Fruit fly (Drosophila melanogaster) whole organism, embryonic: ENCODE data around the gene CG6912.

ENCODE experiments used
- Bgb ChIP-seq: fragments of 200-800 bp; sonication (Bioruptor generic); IDR thresholded peaks from 2 replicates; pipeline ENCODE4 v1.3.6; 2022; ENCODE audit warnings: missing biosample characterization, missing genetic modification characterization; ENCODE audit not compliant: partially characterized antibody
- CG10431 ChIP-seq: fragments of 200-800 bp; sonication (Bioruptor generic); optimal IDR thresholded peaks from 3 replicates; lab custom pipeline; 2018; ENCODE audit warnings: missing biosample characterization, mild to moderate bottlenecking, missing genetic modification characterization
- CG10979 ChIP-seq: fragments of 200-800 bp; sonication (Bioruptor generic); optimal IDR thresholded peaks from 2 replicates; lab custom pipeline; 2018; ENCODE audit warnings: missing biosample characterization, mild to moderate bottlenecking, missing genetic modification characterization, moderate library complexity
- CG15269 ChIP-seq: fragments of 200-800 bp; sonication (Bioruptor generic); optimal IDR thresholded peaks from 2 replicates; lab custom pipeline; 2018; ENCODE audit warnings: missing biosample characterization, mild to moderate bottlenecking, missing genetic modification characterization, moderate library complexity
- CG15696 ChIP-seq: fragments of 200-800 bp; sonication (Bioruptor generic); optimal IDR thresholded peaks from 2 replicates; lab custom pipeline; 2019; ENCODE audit warnings: missing biosample characterization, mild to moderate bottlenecking, missing genetic modification characterization, moderate library complexity
- CG16779 ChIP-seq: fragments of 200-800 bp; sonication (Bioruptor generic); IDR thresholded peaks from 2 replicates; pipeline ENCODE4 v1.3.6; 2022; ENCODE audit warnings: missing biosample characterization, missing genetic modification characterization
- CG17802 ChIP-seq: fragments of 200-800 bp; sonication (Bioruptor generic); optimal IDR thresholded peaks from 2 replicates; lab custom pipeline; 2018; ENCODE audit warnings: missing biosample characterization, mild to moderate bottlenecking, missing genetic modification characterization, moderate library complexity
- CG17829 ChIP-seq: fragments of 200-800 bp; optimal IDR thresholded peaks from 2 replicates; lab custom pipeline; 2019; ENCODE audit warnings: missing biosample characterization, mild to moderate bottlenecking, missing genetic modification characterization, moderate library complexity
- CG18599 ChIP-seq: fragments of 200-800 bp; sonication (Bioruptor generic); optimal IDR thresholded peaks from 3 replicates; lab custom pipeline; 2017; ENCODE audit warnings: missing biosample characterization, missing genetic modification characterization, mild to moderate bottlenecking, moderate library complexity, missing genetic modification reagents
- CG2120 ChIP-seq: fragments of 200-800 bp; sonication (Bioruptor generic); optimal IDR thresholded peaks from 3 replicates; lab custom pipeline; 2016; ENCODE audit warnings: missing biosample characterization, missing genetic modification characterization
- CG2678 ChIP-seq: fragments of 200-800 bp; sonication (Bioruptor generic); optimal IDR thresholded peaks from 3 replicates; lab custom pipeline; 2019; ENCODE audit warnings: missing biosample characterization, mild to moderate bottlenecking, missing genetic modification characterization, moderate library complexity
- CG2889 ChIP-seq: fragments of 200-800 bp; sonication (Bioruptor generic); IDR thresholded peaks from 3 replicates; pipeline ENCODE4 v1.3.6; 2022; ENCODE audit warnings: missing biosample characterization, missing genetic modification characterization
- CG3281 ChIP-seq: fragments of 200-800 bp; sonication (Bioruptor generic); optimal IDR thresholded peaks from 3 replicates; lab custom pipeline; 2017; ENCODE audit warnings: missing biosample characterization, mild to moderate bottlenecking, missing genetic modification characterization
- CG43689 ChIP-seq: fragments of 200-800 bp; sonication (Bioruptor generic); IDR thresholded peaks from 2 replicates; pipeline ENCODE4 v1.3.6; 2022; ENCODE audit warnings: missing biosample characterization, missing genetic modification characterization
- CG4404 ChIP-seq: fragments of 200-800 bp; sonication (Bioruptor generic); IDR thresholded peaks from 2 replicates; pipeline ENCODE4 v1.3.6; 2022; ENCODE audit warnings: missing biosample characterization, missing genetic modification characterization
- CG4820 ChIP-seq: fragments of 200-800 bp; sonication (Bioruptor generic); optimal IDR thresholded peaks from 3 replicates; lab custom pipeline; 2016; ENCODE audit warnings: missing biosample characterization, missing genetic modification characterization
- CG5180 ChIP-seq: fragments of 200-800 bp; sonication (Bioruptor generic); optimal IDR thresholded peaks from 3 replicates; lab custom pipeline; 2017; ENCODE audit warnings: missing biosample characterization, missing genetic modification characterization, mild to moderate bottlenecking, moderate library complexity, missing genetic modification reagents
- CG6272 ChIP-seq: fragments of 200-800 bp; sonication (Bioruptor generic); IDR thresholded peaks from 2 replicates; pipeline ENCODE4 v1.3.6; 2022; ENCODE audit warnings: missing biosample characterization, missing genetic modification characterization
- CG7745 ChIP-seq: fragments of 200-800 bp; sonication (Bioruptor generic); optimal IDR thresholded peaks from 2 replicates; lab custom pipeline; 2018; ENCODE audit warnings: missing biosample characterization, mild to moderate bottlenecking, missing genetic modification characterization, moderate library complexity
- CG8281 ChIP-seq: fragments of 200-800 bp; sonication (Bioruptor generic); optimal IDR thresholded peaks from 2 replicates; lab custom pipeline; 2018; ENCODE audit warnings: missing biosample characterization, mild to moderate bottlenecking, missing genetic modification characterization, moderate library complexity
- CG8359 ChIP-seq: fragments of 200-800 bp; sonication (Bioruptor generic); optimal IDR thresholded peaks from 2 replicates; lab custom pipeline; 2017; ENCODE audit warnings: missing biosample characterization, mild to moderate bottlenecking, missing genetic modification characterization, borderline replicate concordance
- Dip2 ChIP-seq: fragments of 200-800 bp; sonication (Bioruptor generic); IDR thresholded peaks from 2 replicates; pipeline ENCODE4 v1.3.6; 2022; ENCODE audit warnings: missing biosample characterization, missing genetic modification characterization
- E2f2 ChIP-seq: fragments of 200-800 bp; sonication (Bioruptor generic); IDR thresholded peaks from 2 replicates; pipeline ENCODE4 v1.3.6; 2022; ENCODE audit warnings: missing biosample characterization, missing genetic modification characterization
- Elba2 ChIP-seq: fragments of 200-800 bp; sonication (Bioruptor generic); optimal IDR thresholded peaks from 3 replicates; lab custom pipeline; 2016; ENCODE audit warnings: missing biosample characterization, missing genetic modification characterization
- Hr78 ChIP-seq, 2 experiments: fragments of 200-800 bp in 1 of 2; fragments of >200 bp in 1 of 2; sonication (Bioruptor generic) in 1 of 2; optimal IDR thresholded peaks; 2 replicates each; lab custom pipeline; 2017 to 2019; ENCODE audit warnings: missing biosample characterization in 2 of 2, missing genetic modification characterization in 2 of 2, mild to moderate bottlenecking in 1 of 2, moderate library complexity in 1 of 2
- Hsf ChIP-seq: fragments of 200-800 bp; sonication (Bioruptor generic); optimal IDR thresholded peaks from 3 replicates; lab custom pipeline; 2016; ENCODE audit warnings: missing biosample characterization, missing genetic modification characterization
- Kr ChIP-seq: fragments of 200-800 bp; sonication (Bioruptor generic); optimal IDR thresholded peaks from 2 replicates; lab custom pipeline; 2017; ENCODE audit warnings: missing biosample characterization, mild to moderate bottlenecking, missing genetic modification characterization
- Lhr ChIP-seq: fragments of 200-800 bp; sonication (Bioruptor generic); optimal IDR thresholded peaks from 3 replicates; lab custom pipeline; 2017; ENCODE audit warnings: mild to moderate bottlenecking, missing biosample characterization, missing genetic modification reagents, missing genetic modification characterization
- Lim3 ChIP-seq: fragments of 200-800 bp; sonication (Bioruptor generic); IDR thresholded peaks from 2 replicates; pipeline ENCODE4 v1.3.6; 2022; ENCODE audit warnings: missing biosample characterization, missing genetic modification characterization
- Myb ChIP-seq: fragments of 200-800 bp; sonication (Bioruptor generic); optimal IDR thresholded peaks from 2 replicates; lab custom pipeline; 2016; ENCODE audit warnings: missing biosample characterization, missing genetic modification characterization
- NC2β ChIP-seq: fragments of 200-800 bp; sonication (Bioruptor generic); optimal IDR thresholded peaks from 2 replicates; lab custom pipeline; 2016; ENCODE audit warnings: missing biosample characterization, missing genetic modification characterization
- Ssrp ChIP-seq: fragments of 200-800 bp; sonication (Bioruptor generic); optimal IDR thresholded peaks from 2 replicates; lab custom pipeline; 2018; ENCODE audit warnings: missing biosample characterization, mild to moderate bottlenecking, missing genetic modification characterization, moderate library complexity
- bcd ChIP-seq: fragments of 200-800 bp; sonication (Bioruptor generic); optimal IDR thresholded peaks from 2 replicates; lab custom pipeline; 2017; ENCODE audit warnings: missing biosample characterization, mild to moderate bottlenecking, missing genetic modification characterization
- bowl ChIP-seq: fragments of 200-800 bp; sonication (Bioruptor generic); IDR thresholded peaks from 2 replicates; pipeline ENCODE4 v1.3.6; 2022; ENCODE audit warnings: missing biosample characterization, missing genetic modification characterization
- chm ChIP-seq: fragments of 200-800 bp; sonication (Bioruptor generic); IDR thresholded peaks from 2 replicates; pipeline ENCODE4 v1.3.6; 2022; ENCODE audit warnings: missing biosample characterization, missing genetic modification characterization
- chn ChIP-seq: fragments of 200-800 bp; sonication (Bioruptor generic); optimal IDR thresholded peaks from 2 replicates; lab custom pipeline; 2016; ENCODE audit warnings: missing biosample characterization, missing genetic modification characterization
- croc ChIP-seq: fragments of 200-800 bp; sonication (Bioruptor generic); conservative IDR thresholded peaks from 3 replicates; pipeline ENCODE4 v1.3.6; 2022; ENCODE audit warnings: missing biosample characterization, missing genetic modification characterization
- dpn ChIP-seq, 2 experiments: fragments of 200-800 bp; sonication (Bioruptor generic); optimal IDR thresholded peaks; 3 replicates each; lab custom pipeline; 2016; ENCODE audit warnings: missing biosample characterization in 2 of 2, missing genetic modification characterization in 2 of 2
- eyg ChIP-seq: fragments of 200-800 bp; sonication (Bioruptor generic); optimal IDR thresholded peaks from 3 replicates; lab custom pipeline; 2016; ENCODE audit warnings: missing biosample characterization, missing genetic modification characterization
- grau ChIP-seq: fragments of 200-800 bp; optimal IDR thresholded peaks from 3 replicates; lab custom pipeline; 2019; ENCODE audit warnings: missing biosample characterization, mild to moderate bottlenecking, missing genetic modification characterization, moderate library complexity
- jigr1 ChIP-seq: fragments of 200-800 bp; sonication (Bioruptor generic); IDR thresholded peaks from 3 replicates; pipeline ENCODE4 v1.3.6; 2022; ENCODE audit warnings: missing biosample characterization, missing genetic modification characterization
- jumu ChIP-seq: fragments of 200-800 bp; sonication (Bioruptor generic); optimal IDR thresholded peaks from 3 replicates; lab custom pipeline; 2016; ENCODE audit warnings: missing biosample characterization, missing genetic modification characterization
- mld ChIP-seq: fragments of 200-800 bp; sonication (Bioruptor generic); IDR thresholded peaks from 3 replicates; pipeline ENCODE4 v1.3.6; 2022; ENCODE audit warnings: missing biosample characterization, missing genetic modification characterization; ENCODE audit not compliant: partially characterized antibody
- onecut ChIP-seq: fragments of 200-800 bp; sonication (Bioruptor generic); IDR thresholded peaks from 2 replicates; pipeline ENCODE4 v1.3.6; 2022; ENCODE audit warnings: missing biosample characterization, missing genetic modification characterization
- ro ChIP-seq: fragments of 200-800 bp; sonication (Bioruptor generic); IDR thresholded peaks from 2 replicates; pipeline ENCODE4 v1.3.6; 2022; ENCODE audit warnings: missing biosample characterization, missing genetic modification characterization
- run ChIP-seq: fragments of 200-800 bp; sonication (Bioruptor generic); optimal IDR thresholded peaks from 3 replicates; lab custom pipeline; 2018; ENCODE audit warnings: missing biosample characterization, mild to moderate bottlenecking, missing genetic modification characterization
- sens-2 ChIP-seq: fragments of 200-800 bp; sonication (Bioruptor generic); IDR thresholded peaks from 2 replicates; pipeline ENCODE4 v1.3.6; 2022; ENCODE audit warnings: missing biosample characterization, missing genetic modification characterization
- sisA ChIP-seq: fragments of 200-800 bp; sonication (Bioruptor generic); IDR thresholded peaks from 2 replicates; pipeline ENCODE4 v1.3.6; 2022; ENCODE audit warnings: missing biosample characterization, missing genetic modification characterization
- sqz ChIP-seq: fragments of 200-800 bp; sonication (Bioruptor generic); optimal IDR thresholded peaks from 3 replicates; lab custom pipeline; 2018; ENCODE audit warnings: missing biosample characterization, mild to moderate bottlenecking, missing genetic modification characterization
- vvl ChIP-seq: fragments of 200-800 bp; sonication (Bioruptor generic); IDR thresholded peaks from 2 replicates; pipeline ENCODE4 v1.3.6; 2022; ENCODE audit warnings: missing biosample characterization, missing genetic modification characterization
- zen ChIP-seq: fragments of 200-800 bp; sonication (Bioruptor generic); optimal IDR thresholded peaks from 3 replicates; lab custom pipeline; 2018; ENCODE audit warnings: missing biosample characterization, mild to moderate bottlenecking, missing genetic modification characterization, moderate library complexity

The CG6912 gene

DNA sequence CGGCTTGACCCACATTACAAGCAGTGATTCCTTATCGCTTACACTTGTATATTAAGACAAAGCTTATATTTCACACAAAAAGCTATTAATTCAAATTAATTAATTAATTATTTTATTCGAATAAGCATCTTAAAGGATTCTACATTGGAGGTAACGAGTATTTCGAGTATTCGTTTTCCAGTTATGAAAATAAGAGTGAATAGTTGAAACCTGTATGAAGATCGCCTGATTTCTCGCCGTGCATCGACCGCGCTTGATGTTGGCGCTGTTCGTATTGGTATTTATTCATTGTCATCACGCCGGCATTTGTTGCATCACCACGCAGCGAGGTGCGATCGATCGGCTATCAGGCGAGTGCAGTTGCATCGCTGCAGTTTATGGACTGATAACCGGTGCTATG is 8.7 kb upstream of the CG6912 start:
- TF ChIP-seq Myb (GFP tag; lab: Kevin White, UChicago) (no peak), vvl (peak; percentile 82), CG17802 (tag; lab: Kevin White, UChicago) (peak; percentile 2), CG15269 (tag; lab: Kevin White, UChicago) (peak; percentile 55), jigr1 (GFP tag; lab: Robert Waterston, UW) (no peak), jumu (no peak), CG4404 (no peak), sqz (GFP tag; lab: Kevin White, UChicago) (no peak), CG3281 (GFP tag; lab: Kevin White, UChicago) (peak; percentile 17), dpn (GFP tag; optimal IDR thresholded peaks at IDR 0.05; lab: Kevin White, UChicago) (peak; percentile 25 to 45), croc (peak; percentile 40; the same call in 1 of the 3 replicates), CG7745 (tag; lab: Kevin White, UChicago) (no peak), Hsf (GFP tag; lab: Kevin White, UChicago) (peak; percentile 29), ro (GFP tag; lab: Robert Waterston, UW) (peak; percentile 33; the same call in 1 of the 2 replicates), CG8359 (GFP tag; lab: Kevin White, UChicago) (no peak), Bgb (no peak), Lim3 (GFP tag; lab: Robert Waterston, UW) (no peak), onecut (peak; percentile 44), CG18599 (GFP tag; lab: Kevin White, UChicago) (peak; percentile 49), Kr (GFP tag; lab: Kevin White, UChicago) (no peak), CG17829 (tag; lab: Kevin White, UChicago) (peak; percentile 68), CG10979 (tag; lab: Kevin White, UChicago) (peak; percentile 45), CG2889 (GFP tag; lab: Robert Waterston, UW) (peak; percentile 57; the same call in 1 of the 3 replicates), chn (GFP tag; lab: Kevin White, UChicago) (no peak), CG2120 (GFP tag; lab: Kevin White, UChicago) (peak; percentile 28), E2f2 (peak; percentile 45), mld (GFP tag; lab: Robert Waterston, UW) (no peak), NC2β (GFP tag; lab: Kevin White, UChicago) (no peak), chm (GFP tag; lab: Robert Waterston, UW) (no peak), grau (tag; lab: Kevin White, UChicago) (peak; percentile 52), CG15696 (tag; lab: Kevin White, UChicago) (no peak), run (tag; lab: Kevin White, UChicago) (no peak), zen (tag; lab: Kevin White, UChicago) (no peak), eyg (GFP tag; lab: Kevin White, UChicago) (no peak), sisA (GFP tag; lab: Robert Waterston, UW) (peak; percentile 37; the same call in 1 of the 2 replicates), sens-2 (GFP tag; lab: Robert Waterston, UW) (no peak), CG8281 (tag; lab: Kevin White, UChicago) (peak; percentile 37), Lhr (GFP tag; lab: Kevin White, UChicago) (no peak), CG5180 (GFP tag; lab: Kevin White, UChicago) (peak; percentile 58), bowl (GFP tag; lab: Robert Waterston, UW) (no peak), CG2678 (tag; lab: Kevin White, UChicago) (peak; percentile 71), CG4820 (no peak), Ssrp (tag; lab: Kevin White, UChicago) (peak; percentile 24), Dip2 (GFP tag; lab: Robert Waterston, UW) (no peak), CG6272 (peak; percentile 46; the same call in 1 of the 2 replicates), bcd (GFP tag; lab: Kevin White, UChicago) (peak; percentile 54), CG10431 (no peak), CG43689 (GFP tag; lab: Robert Waterston, UW) (no peak), Elba2 (GFP tag; lab: Kevin White, UChicago) (no peak), Hr78 (GFP tag; optimal IDR thresholded peaks at IDR 0.05; lab: Kevin White, UChicago) (peak in 1 of 2 experiments; percentile 47), CG16779 (GFP tag; lab: Robert Waterston, UW) (no peak)
